Worm (Caenorhabditis elegans) whole organism, mixed stage, embryonic: ENCODE data around the gene T07D3.9.
A peak's percentile ranks its signal among the peaks of the same experiment; 100 is the strongest.

ENCODE experiments used
- bed-3 ChIP-seq: fragments of 200-800 bp; sonication (Bioruptor generic); optimal IDR thresholded peaks from 3 replicates; lab custom pipeline; 2018; ENCODE audit warnings: mild to moderate bottlenecking, missing genetic modification characterization, moderate library complexity, missing compliant biosample characterization
- blmp-1 ChIP-seq: fragments of 150-350 bp; optimal IDR thresholded peaks from 2 replicates; lab custom pipeline; 2014; ENCODE audit warnings: missing biosample characterization, missing genetic modification characterization
- ceh-39 ChIP-seq: fragments of 150-350 bp; optimal IDR thresholded peaks from 2 replicates; lab custom pipeline; 2014; ENCODE audit warnings: missing biosample characterization, missing genetic modification characterization
- ceh-43 ChIP-seq: fragments of 200-800 bp; sonication (Bioruptor generic); optimal IDR thresholded peaks from 2 replicates; lab custom pipeline; 2018; ENCODE audit warnings: mild to moderate bottlenecking, missing genetic modification characterization, moderate library complexity, missing compliant biosample characterization
- ceh-83 ChIP-seq: fragments of 200-800 bp; sonication (Bioruptor generic); optimal IDR thresholded peaks from 2 replicates; lab custom pipeline; 2018; ENCODE audit warnings: mild to moderate bottlenecking, missing genetic modification characterization, missing compliant biosample characterization
- ces-1 ChIP-seq: fragments of 150-350 bp; optimal IDR thresholded peaks from 2 replicates; lab custom pipeline; 2014; ENCODE audit warnings: missing biosample characterization, missing genetic modification reagents, missing genetic modification characterization
- cnd-1 ChIP-seq: fragments of 200-800 bp; sonication (Bioruptor generic); optimal IDR thresholded peaks from 2 replicates; lab custom pipeline; 2018; ENCODE audit warnings: mild to moderate bottlenecking, missing genetic modification characterization, missing compliant biosample characterization
- drap-1 ChIP-seq: fragments of 200-800 bp; sonication (Bioruptor generic); optimal IDR thresholded peaks from 3 replicates; lab custom pipeline; 2018; ENCODE audit warnings: mild to moderate bottlenecking, missing genetic modification characterization, missing compliant biosample characterization
- elt-1 ChIP-seq: sonication (generic microtip); optimal IDR thresholded peaks from 2 replicates; lab custom pipeline; 2017; ENCODE audit warnings: missing genetic modification characterization, mild to moderate bottlenecking, missing compliant biosample characterization, antibody characterized with exemption, moderate library complexity, borderline replicate concordance; ENCODE audit not compliant: insufficient read depth
- elt-3 ChIP-seq: fragments of 150-350 bp; optimal IDR thresholded peaks from 2 replicates; lab custom pipeline; 2014; ENCODE audit warnings: missing biosample characterization, missing genetic modification characterization
- flh-1 ChIP-seq: fragments of 200-800 bp; sonication (Bioruptor generic); optimal IDR thresholded peaks from 2 replicates; lab custom pipeline; 2018; ENCODE audit warnings: mild to moderate bottlenecking, missing genetic modification characterization, moderate library complexity, missing compliant biosample characterization
- ham-2 ChIP-seq: fragments of 200-800 bp; sonication (Bioruptor generic); optimal IDR thresholded peaks from 2 replicates; lab custom pipeline; 2018; ENCODE audit warnings: mild to moderate bottlenecking, missing genetic modification characterization, missing compliant biosample characterization
- hlh-1 ChIP-seq: fragments of 150-350 bp; optimal IDR thresholded peaks from 2 replicates; lab custom pipeline; 2014; ENCODE audit warnings: missing biosample characterization, missing genetic modification reagents, missing genetic modification characterization
- lin-13 ChIP-seq: fragments of 150-350 bp; optimal IDR thresholded peaks from 2 replicates; lab custom pipeline; 2014; ENCODE audit warnings: missing biosample characterization, missing genetic modification characterization
- lin-32 ChIP-seq: fragments of 200-800 bp; sonication (Bioruptor generic); optimal IDR thresholded peaks from 2 replicates; lab custom pipeline; 2018; ENCODE audit warnings: mild to moderate bottlenecking, missing genetic modification characterization, missing compliant biosample characterization
- lsy-2 ChIP-seq: fragments of 150-350 bp; optimal IDR thresholded peaks from 2 replicates; lab custom pipeline; 2014; ENCODE audit warnings: missing biosample characterization, missing genetic modification characterization
- mab-5 ChIP-seq: fragments of 150-350 bp; optimal IDR thresholded peaks from 2 replicates; lab custom pipeline; 2014; ENCODE audit warnings: missing biosample characterization, missing genetic modification characterization
- mep-1 ChIP-seq: fragments of 150-350 bp; optimal IDR thresholded peaks from 2 replicates; lab custom pipeline; 2017; ENCODE audit warnings: missing biosample characterization, missing genetic modification reagents, missing genetic modification characterization, inconsistent platforms
- mls-2 ChIP-seq: sonication (generic microtip); optimal IDR thresholded peaks from 2 replicates; lab custom pipeline; 2016; ENCODE audit warnings: mild to moderate bottlenecking, missing genetic modification characterization, moderate library complexity, missing compliant biosample characterization
- nhr-12 ChIP-seq: fragments of 150-350 bp; optimal IDR thresholded peaks from 2 replicates; lab custom pipeline; 2014; ENCODE audit warnings: missing biosample characterization, missing genetic modification characterization
- nhr-2 ChIP-seq: fragments of 150-350 bp; optimal IDR thresholded peaks from 2 replicates; lab custom pipeline; 2014; ENCODE audit warnings: missing biosample characterization, missing genetic modification characterization
- nhr-237 ChIP-seq: fragments of 150-350 bp; optimal IDR thresholded peaks from 2 replicates; lab custom pipeline; 2014; ENCODE audit warnings: missing biosample characterization, missing genetic modification characterization
- nhr-28 ChIP-seq: fragments of 150-350 bp; optimal IDR thresholded peaks from 2 replicates; lab custom pipeline; 2014; ENCODE audit warnings: missing biosample characterization, missing genetic modification characterization
- nhr-76 ChIP-seq: sonication (generic microtip); optimal IDR thresholded peaks from 2 replicates; lab custom pipeline; 2017; ENCODE audit warnings: missing biosample characterization, missing genetic modification characterization
- pha-4 ChIP-seq: fragments of 150-350 bp; optimal IDR thresholded peaks from 2 replicates; lab custom pipeline; 2018; ENCODE audit warnings: missing biosample characterization, missing genetic modification reagents, missing genetic modification characterization
- snpc-4 ChIP-seq: fragments of 150-350 bp; optimal IDR thresholded peaks from 2 replicates; lab custom pipeline; 2014; ENCODE audit warnings: missing biosample characterization, missing genetic modification characterization
- tbx-8 ChIP-seq: fragments of 200-800 bp; sonication (Bioruptor generic); optimal IDR thresholded peaks from 2 replicates; lab custom pipeline; 2018; ENCODE audit warnings: mild to moderate bottlenecking, missing genetic modification characterization, moderate library complexity, missing compliant biosample characterization
- unc-120 ChIP-seq: sonication (generic microtip); optimal IDR thresholded peaks from 2 replicates; lab custom pipeline; 2017; ENCODE audit warnings: missing genetic modification characterization, missing compliant biosample characterization; ENCODE audit not compliant: poor library complexity, severe bottlenecking
- unc-39 ChIP-seq: fragments of 150-350 bp; optimal IDR thresholded peaks from 2 replicates; lab custom pipeline; 2014; ENCODE audit warnings: missing biosample characterization, missing genetic modification characterization
- unc-62 ChIP-seq: fragments of 150-350 bp; optimal IDR thresholded peaks from 2 replicates; lab custom pipeline; 2014; ENCODE audit warnings: missing biosample characterization, missing genetic modification reagents, missing genetic modification characterization
- zip-8 ChIP-seq: fragments of 150-350 bp; optimal IDR thresholded peaks from 2 replicates; lab custom pipeline; 2014; ENCODE audit warnings: missing biosample characterization, missing genetic modification characterization
- ztf-11 ChIP-seq: fragments of 150-350 bp; optimal IDR thresholded peaks from 2 replicates; lab custom pipeline; 2014; ENCODE audit warnings: missing biosample characterization, missing genetic modification characterization

The T07D3.9 gene

DNA sequence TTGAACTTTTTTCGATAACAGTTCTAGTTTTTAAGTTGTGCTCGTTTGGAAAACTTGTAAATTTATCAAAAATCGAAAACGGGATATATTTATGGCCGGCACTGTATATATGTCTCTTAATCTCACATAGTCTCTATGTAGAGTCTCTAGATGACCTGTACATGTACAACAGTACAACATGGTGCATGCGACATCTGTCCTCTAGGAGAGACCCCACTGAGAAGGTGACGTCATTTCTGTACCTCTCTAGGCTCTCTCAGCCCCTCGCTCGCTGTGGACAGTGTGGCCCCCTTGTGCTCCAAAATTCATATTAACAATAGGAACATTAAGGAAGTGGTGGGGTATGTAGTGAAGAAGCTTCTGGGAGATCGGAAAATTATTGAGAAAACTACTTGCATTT lies 36.6 kb upstream of the T07D3.9 start (continued):
- TF ChIP-seq unc-62 (GFP tag; lab: Kevin White, UChicago) (no peak), nhr-76 (no peak)
- TF ChIP-seq, all 35 proteins: peak for 4

DNA sequence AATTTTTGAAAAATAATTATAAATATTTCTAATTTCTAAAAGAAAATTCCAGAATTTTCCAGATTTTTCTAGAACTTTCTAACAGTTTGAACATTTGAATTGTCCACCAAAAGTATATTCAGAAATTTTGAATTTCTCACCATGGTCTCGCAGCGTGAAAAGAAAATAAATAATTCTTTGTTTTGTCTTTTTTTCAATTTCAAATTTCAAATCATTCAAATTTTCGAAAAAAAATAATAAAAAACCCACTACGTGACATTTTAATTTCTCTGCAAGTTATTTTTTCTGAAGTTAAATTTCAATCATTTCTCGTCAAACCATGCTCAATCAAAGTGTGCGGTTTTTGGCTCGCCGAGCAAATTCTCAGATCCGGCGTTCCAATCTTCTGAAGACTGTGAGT lies 32.0 kb upstream of the T07D3.9 start, which contains the start of gene acs-15:
acs-15 (plus strand) TSS at position 301 of the 400 bp plus-strand sequence.
- TF ChIP-seq hlh-1 (tag; lab: Kevin White, UChicago): no peak
- no peak for TF ChIP-seq nhr-76
- TF ChIP-seq snpc-4 (tag; lab: Kevin White, UChicago): no peak
- TF ChIP-seq nhr-237 (tag; lab: Kevin White, UChicago): no peak
- no peak for TF ChIP-seq mab-5 (tag; lab: Kevin White, UChicago)
- no peak for TF ChIP-seq lsy-2
- no peak for TF ChIP-seq nhr-28 (tag; lab: Kevin White, UChicago)
- no peak for TF ChIP-seq ham-2 (GFP tag; lab: Kevin White, UChicago)
- no peak for TF ChIP-seq lin-13
- no peak for TF ChIP-seq nhr-12 (tag; lab: Kevin White, UChicago)

DNA sequence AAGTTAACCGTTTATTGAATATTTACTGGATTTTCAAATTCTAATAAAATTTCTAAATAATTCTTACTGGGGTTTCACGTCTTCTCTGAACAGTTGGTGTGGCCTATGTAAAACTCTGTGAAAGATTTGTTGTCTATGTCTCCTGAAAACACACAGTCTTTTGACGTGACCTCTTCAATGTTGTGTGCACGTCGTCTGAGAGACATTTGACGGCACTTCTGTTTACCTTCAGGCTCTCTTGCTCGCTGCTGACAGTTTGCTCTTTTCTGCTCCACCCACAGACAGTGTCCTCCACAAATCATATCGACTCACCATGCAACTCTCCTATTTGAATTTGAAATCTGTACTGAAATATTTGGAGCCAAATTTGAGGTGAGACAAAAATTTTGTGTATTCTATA lies 30.2 kb upstream of the T07D3.9 start, which contains the start of gene fbxc-34:
fbxc-34 (plus strand) TSS at position 301 of the 400 bp plus-strand sequence.
- TF ChIP-seq hlh-1 (tag; lab: Kevin White, UChicago): peak; percentile 33

DNA sequence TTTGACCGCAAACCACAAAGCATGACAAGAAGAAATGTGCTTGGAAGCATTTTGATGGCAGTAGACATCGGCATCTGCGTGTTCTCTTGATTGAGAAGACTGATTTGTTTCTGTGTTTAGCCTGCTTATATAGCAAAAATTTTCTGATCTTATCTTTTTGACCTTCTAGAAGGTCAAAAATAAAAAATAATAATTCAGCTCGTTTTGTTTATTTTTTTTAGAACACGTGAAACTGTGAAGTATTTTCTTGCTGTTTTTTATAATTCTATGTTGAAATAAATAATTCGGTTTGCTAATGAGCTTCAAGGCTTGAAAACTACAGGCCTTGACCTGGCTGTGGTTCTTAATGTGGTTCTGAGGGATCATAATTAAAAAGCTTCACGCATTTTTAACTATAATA lies 26.6 kb upstream of the T07D3.9 start, which contains the start of gene R07C3.13:
R07C3.13 (minus strand) TSS at position 101 of the 400 bp plus-strand sequence.
- TF ChIP-seq unc-39 (tag; lab: Kevin White, UChicago): no peak
- no peak for TF ChIP-seq unc-120 (tag; lab: Kevin White, UChicago)
- TF ChIP-seq nhr-76: no peak
- TF ChIP-seq nhr-2 (tag; lab: Kevin White, UChicago): no peak
- no peak for TF ChIP-seq mep-1 (tag; lab: Kevin White, UChicago)
- no peak for TF ChIP-seq blmp-1 (tag; lab: Kevin White, UChicago)
- no peak for TF ChIP-seq mls-2 (tag; lab: Kevin White, UChicago)
- TF ChIP-seq zip-8 (tag; lab: Kevin White, UChicago): no peak
- no peak for TF ChIP-seq elt-1 (tag; lab: Kevin White, UChicago)
- no peak for TF ChIP-seq ceh-43 (GFP tag; lab: Kevin White, UChicago)

- TF ChIP-seq ceh-83 (GFP tag; lab: Kevin White, UChicago) (no peak), lin-32 (GFP tag; lab: Kevin White, UChicago) (no peak), nhr-76 (no peak), ham-2 (GFP tag; lab: Kevin White, UChicago) (no peak), mls-2 (tag; lab: Kevin White, UChicago) (no peak), unc-62 (GFP tag; lab: Kevin White, UChicago) (no peak), pha-4 (tag; lab: Kevin White, UChicago) (no peak), ceh-39 (tag; lab: Kevin White, UChicago) (no peak), blmp-1 (tag; lab: Kevin White, UChicago) (no peak)
Measured at ce11 chrII:923521-923920, 22.8 kb upstream of the T07D3.9 start, which contains the start of gene fbxc-28. Gene fbxc-28, plus strand, starts transcription at chrII:923821.

DNA sequence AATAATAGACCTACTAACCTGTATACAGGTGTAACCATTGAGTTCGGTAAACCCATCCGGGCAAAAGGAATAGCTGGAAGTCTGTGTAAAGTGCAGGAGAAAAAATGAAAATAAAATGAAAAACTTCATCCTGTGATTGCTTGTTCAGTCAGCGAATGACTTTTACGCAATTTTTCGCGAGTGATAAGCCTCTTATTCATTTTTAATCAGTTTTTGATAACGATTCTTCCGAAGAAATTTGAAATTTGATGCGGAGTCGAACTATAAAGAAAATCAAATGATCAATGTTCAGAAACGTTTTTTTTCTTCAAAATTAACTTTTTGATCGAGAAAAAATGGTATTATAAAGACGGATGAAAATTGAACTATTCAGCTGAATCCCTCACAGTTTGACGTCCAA lies 22.1 kb upstream of the T07D3.9 start:
- TF ChIP-seq ztf-11 (tag; lab: Kevin White, UChicago) (no peak), elt-3 (tag; lab: Kevin White, UChicago) (no peak), drap-1 (no peak), zip-8 (tag; lab: Kevin White, UChicago) (no peak), nhr-12 (tag; lab: Kevin White, UChicago) (no peak), ham-2 (GFP tag; lab: Kevin White, UChicago) (no peak), nhr-28 (tag; lab: Kevin White, UChicago) (no peak)
- TF ChIP-seq, all 35 proteins: peak for 0

- TF ChIP-seq unc-120 (tag; lab: Kevin White, UChicago) (no peak), bed-3 (GFP tag; lab: Kevin White, UChicago) (no peak), elt-3 (tag; lab: Kevin White, UChicago) (no peak), ham-2 (GFP tag; lab: Kevin White, UChicago) (no peak), hlh-1 (tag; lab: Kevin White, UChicago) (no peak), cnd-1 (tag; lab: Kevin White, UChicago) (no peak), flh-1 (GFP tag; lab: Kevin White, UChicago) (no peak), snpc-4 (tag; lab: Kevin White, UChicago) (no peak), tbx-8 (GFP tag; lab: Kevin White, UChicago) (no peak), lin-13 (no peak), ces-1 (GFP tag; lab: Kevin White, UChicago) (no peak), zip-8 (tag; lab: Kevin White, UChicago) (no peak), drap-1 (no peak), ceh-39 (tag; lab: Kevin White, UChicago) (no peak), elt-1 (tag; lab: Kevin White, UChicago) (no peak), blmp-1 (tag; lab: Kevin White, UChicago) (no peak)
Measured at ce11 chrII:920326-920725, 19.6 kb upstream of the T07D3.9 start.
